Worm (Caenorhabditis elegans): ENCODE measurements around the gene pho-11.

The pho-11 gene

DNA sequence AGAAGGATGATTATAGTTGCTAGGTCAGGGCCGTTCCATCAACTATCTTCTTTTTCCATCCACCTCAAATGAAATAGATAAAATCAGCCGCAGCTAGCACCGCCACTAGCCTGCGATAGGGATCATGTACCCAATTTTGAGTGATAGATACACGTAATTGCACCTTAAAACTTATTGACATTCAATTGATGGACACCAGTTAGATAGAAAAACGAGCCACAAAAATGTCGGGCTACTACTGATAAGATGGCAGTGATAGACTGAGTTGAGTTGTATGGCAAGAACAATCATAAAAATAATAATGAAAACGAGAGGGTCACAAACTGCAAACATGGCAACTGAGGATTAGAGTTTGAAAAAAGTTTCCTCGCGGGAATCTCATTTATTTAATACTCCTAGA is 39.8 kb upstream of the pho-11 start (continued):
- no peak for TF ChIP-seq saeg-2 (GFP tag; IDR thresholded peaks at IDR 0.05)
- no peak for TF ChIP-seq skn-1 (tag; optimal IDR thresholded peaks at IDR 0.05)
- no peak for TF ChIP-seq hmg-1.1 (GFP tag; IDR thresholded peaks at IDR 0.05)
- no peak for TF ChIP-seq attf-4 (tag; optimal IDR thresholded peaks at IDR 0.05)
- TF ChIP-seq nhr-48 (tag; optimal IDR thresholded peaks at IDR 0.05), result peak; percentile 69
- no peak for TF ChIP-seq madf-5 (GFP tag; IDR thresholded peaks at IDR 0.05)
- no peak for TF ChIP-seq unc-39 (tag; optimal IDR thresholded peaks at IDR 0.05)
- no peak for TF ChIP-seq F44E2.7 (GFP tag; IDR thresholded peaks at IDR 0.05)
- no peak for TF ChIP-seq daf-8 (GFP tag; IDR thresholded peaks at IDR 0.05)
- no peak for TF ChIP-seq nhr-11 (tag; optimal IDR thresholded peaks at IDR 0.05)
- no peak for TF ChIP-seq pha-4 (GFP tag; IDR thresholded peaks at IDR 0.05)
- TF ChIP-seq pha-4 (tag; optimal IDR thresholded peaks at IDR 0.05), result no peak
- no peak for TF ChIP-seq ceh-28 (tag; optimal IDR thresholded peaks at IDR 0.05)
- TF ChIP-seq nhr-102 (tag; optimal IDR thresholded peaks at IDR 0.05), result no peak
- TF ChIP-seq ctbp-1 (GFP tag; IDR thresholded peaks at IDR 0.05), result no peak
- no peak for TF ChIP-seq jun-1 (tag; optimal IDR thresholded peaks at IDR 0.05)
- no peak for TF ChIP-seq nhr-111 (GFP tag; optimal IDR thresholded peaks at IDR 0.05)
- TF ChIP-seq mdl-1 (tag; optimal IDR thresholded peaks at IDR 0.05), result no peak
- no peak for TF ChIP-seq vab-7 (GFP tag; IDR thresholded peaks at IDR 0.05)
- TF ChIP-seq daf-19 (GFP tag; conservative IDR thresholded peaks at IDR 0.05), result no peak
- no peak for TF ChIP-seq lin-15B (tag; optimal IDR thresholded peaks at IDR 0.05)
- no peak for TF ChIP-seq mxl-2 (GFP tag; conservative IDR thresholded peaks at IDR 0.05)
- no peak for TF ChIP-seq R02D3.7 (tag; optimal IDR thresholded peaks at IDR 0.05)
- no peak for TF ChIP-seq mxl-3 (GFP tag; optimal IDR thresholded peaks at IDR 0.05)
- no peak for TF ChIP-seq spr-3 (GFP tag; optimal IDR thresholded peaks at IDR 0.05)
- no peak for TF ChIP-seq mdt-29 (GFP tag; IDR thresholded peaks at IDR 0.05)
- TF ChIP-seq daf-12 (tag; optimal IDR thresholded peaks at IDR 0.05), result no peak
- TF ChIP-seq zfp-3 (GFP tag; conservative IDR thresholded peaks at IDR 0.05), result no peak
- peak; percentile 62 for TF ChIP-seq nhr-28 (tag; optimal IDR thresholded peaks at IDR 0.05)
- TF ChIP-seq Y105C5A.15 (GFP tag; IDR thresholded peaks at IDR 0.05), result no peak
- TF ChIP-seq fkh-10 (GFP tag; optimal IDR thresholded peaks at IDR 0.05), result no peak
- no peak for TF ChIP-seq zip-11 (GFP tag; IDR thresholded peaks at IDR 0.05)
- TF ChIP-seq ceh-44 (GFP tag; IDR thresholded peaks at IDR 0.05), result no peak
- no peak for TF ChIP-seq hlh-30 (tag; optimal IDR thresholded peaks at IDR 0.05; ENCODE audit: insufficient read depth)
- TF ChIP-seq tra-1 (GFP tag; IDR thresholded peaks at IDR 0.05), result peak; percentile 79
- TF ChIP-seq dmd-6 (GFP tag; IDR thresholded peaks at IDR 0.05), result peak; percentile 94
- TF ChIP-seq unc-62 (GFP tag; optimal IDR thresholded peaks at IDR 0.05 in 1 of 2), result no peak
- no peak for TF ChIP-seq unc-62 (tag; optimal IDR thresholded peaks at IDR 0.05)
- no peak for TF ChIP-seq snpc-1.2 (GFP tag; IDR thresholded peaks at IDR 0.05)
- no peak for TF ChIP-seq daf-16 (GFP tag; optimal IDR thresholded peaks at IDR 0.05)
- TF ChIP-seq daf-16 (tag; optimal IDR thresholded peaks at IDR 0.05), result peak; percentile 53
- no peak for TF ChIP-seq nhr-25 (tag; optimal IDR thresholded peaks at IDR 0.05; ENCODE audit: borderline replicate concordance, insufficient read depth)
- no peak for TF ChIP-seq ztf-7 (tag; optimal IDR thresholded peaks at IDR 0.05)
- TF ChIP-seq F26F4.8 (GFP tag; conservative IDR thresholded peaks at IDR 0.05), result no peak
- no peak for TF ChIP-seq unc-130 (GFP tag; optimal IDR thresholded peaks at IDR 0.05)
- TF ChIP-seq zag-1 (tag; optimal IDR thresholded peaks at IDR 0.05), result no peak
- TF ChIP-seq ceh-32 (tag; optimal IDR thresholded peaks at IDR 0.05; ENCODE audit: poor library complexity), result no peak
- peak in 1 of 2 experiments; percentile 5 for TF ChIP-seq lsy-2 (tag; optimal IDR thresholded peaks at IDR 0.05)
- TF ChIP-seq dmd-8 (GFP tag; IDR thresholded peaks at IDR 0.05), result no peak
- TF ChIP-seq zip-2 (tag; optimal IDR thresholded peaks at IDR 0.05), result no peak
- TF ChIP-seq hlh-11 (tag; optimal IDR thresholded peaks at IDR 0.05), result peak; percentile 64
- TF ChIP-seq nhr-77 (tag; optimal IDR thresholded peaks at IDR 0.05), result no peak
- no peak for TF ChIP-seq F49E8.2 (tag; optimal IDR thresholded peaks at IDR 0.05; ENCODE audit: borderline replicate concordance)

All from whole organism, L4 larva.